Worm (Caenorhabditis elegans): ENCODE results near the gene sto-6.

The sto-6 gene

DNA sequence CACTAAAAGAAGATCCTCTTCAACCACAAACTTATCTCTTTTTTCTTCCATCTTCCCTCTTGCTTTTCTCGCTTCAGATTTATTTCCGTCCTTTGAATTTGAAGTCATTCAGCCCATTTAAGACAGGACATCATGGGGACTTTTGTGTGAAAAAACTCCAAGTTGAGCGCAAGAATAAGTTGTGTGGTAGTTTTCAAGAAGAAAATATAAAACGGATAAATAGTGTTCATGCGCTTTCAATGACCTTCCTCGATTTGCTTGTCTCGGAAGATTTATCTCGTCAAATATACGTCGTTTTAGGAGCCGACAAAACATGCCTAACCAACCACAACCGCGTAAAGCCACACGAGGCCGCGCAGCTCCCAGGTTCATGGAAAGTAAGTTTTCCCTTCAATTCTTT is at the start of gene sto-6:
Gene sto-6 (plus strand): TSS at position 301 of the 400 bp plus-strand sequence.
- TF ChIP-seq unc-39 (tag; optimal IDR thresholded peaks at IDR 0.05), result no peak
- TF ChIP-seq lsy-2 (tag; optimal IDR thresholded peaks at IDR 0.05), result no peak
- no peak for TF ChIP-seq zip-8 (tag; optimal IDR thresholded peaks at IDR 0.05)
- TF ChIP-seq unc-120 (tag; optimal IDR thresholded peaks at IDR 0.05; ENCODE audit: poor library complexity, severe bottlenecking), result no peak
- no peak for TF ChIP-seq lin-32 (GFP tag; optimal IDR thresholded peaks at IDR 0.05)
- TF ChIP-seq bed-3 (GFP tag; optimal IDR thresholded peaks at IDR 0.05), result no peak
- TF ChIP-seq nhr-237 (tag; optimal IDR thresholded peaks at IDR 0.05), result no peak
- TF ChIP-seq flh-1 (GFP tag; optimal IDR thresholded peaks at IDR 0.05), result no peak
- no peak for TF ChIP-seq elt-1 (tag; optimal IDR thresholded peaks at IDR 0.05; ENCODE audit: borderline replicate concordance, insufficient read depth)
- no peak for TF ChIP-seq nhr-2 (tag; optimal IDR thresholded peaks at IDR 0.05)
- no peak for TF ChIP-seq elt-3 (tag; optimal IDR thresholded peaks at IDR 0.05)
- TF ChIP-seq nhr-12 (tag; optimal IDR thresholded peaks at IDR 0.05), result no peak
- TF ChIP-seq nhr-76 (tag; optimal IDR thresholded peaks at IDR 0.05), result no peak
- TF ChIP-seq sem-2 (GFP tag; optimal IDR thresholded peaks at IDR 0.05), result no peak
- TF ChIP-seq cnd-1 (tag; optimal IDR thresholded peaks at IDR 0.05), result no peak
- no peak for TF ChIP-seq tbx-8 (GFP tag; optimal IDR thresholded peaks at IDR 0.05)
- TF ChIP-seq ces-1 (GFP tag; optimal IDR thresholded peaks at IDR 0.05), result no peak
- TF ChIP-seq M03D4.4 (tag; optimal IDR thresholded peaks at IDR 0.05), result no peak
- no peak for TF ChIP-seq mls-2 (tag; optimal IDR thresholded peaks at IDR 0.05)
- no peak for TF ChIP-seq ham-2 (GFP tag; optimal IDR thresholded peaks at IDR 0.05)

DNA sequence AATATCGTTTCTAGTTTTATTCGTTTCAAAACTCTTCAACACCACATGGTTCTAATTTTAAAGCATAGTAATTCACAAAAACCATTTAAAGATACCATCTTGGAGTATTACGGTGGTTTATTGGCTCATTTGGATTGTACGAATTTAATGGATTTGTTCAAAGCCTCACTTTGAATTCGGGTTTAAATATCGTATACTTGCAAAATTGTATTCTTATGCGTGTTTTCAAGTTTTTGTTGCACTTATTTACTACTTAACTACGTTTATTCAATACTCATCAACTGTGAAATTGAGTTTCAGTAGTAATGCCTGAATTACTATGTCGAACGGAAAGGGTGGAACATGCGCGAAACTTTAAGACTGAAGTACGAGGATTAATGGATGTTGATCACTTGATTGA is 46.8 kb upstream of the sto-6 start, which contains the start of gene abts-2:
Gene abts-2 (plus strand): TSS at position 301 of the 400 bp plus-strand sequence.
- TF ChIP-seq nhr-12 (tag; optimal IDR thresholded peaks at IDR 0.05), result no peak
- no peak for TF ChIP-seq ham-2 (GFP tag; optimal IDR thresholded peaks at IDR 0.05)
- TF ChIP-seq M03D4.4 (tag; optimal IDR thresholded peaks at IDR 0.05), result no peak
- no peak for TF ChIP-seq unc-39 (tag; optimal IDR thresholded peaks at IDR 0.05)
- no peak for TF ChIP-seq mep-1 (tag; optimal IDR thresholded peaks at IDR 0.05)
- no peak for TF ChIP-seq mab-5 (tag; optimal IDR thresholded peaks at IDR 0.05)
- no peak for TF ChIP-seq zip-8 (tag; optimal IDR thresholded peaks at IDR 0.05)
- TF ChIP-seq mls-2 (tag; optimal IDR thresholded peaks at IDR 0.05), result no peak
- TF ChIP-seq lin-32 (GFP tag; optimal IDR thresholded peaks at IDR 0.05), result no peak
- TF ChIP-seq elt-3 (tag; optimal IDR thresholded peaks at IDR 0.05), result no peak
- no peak for TF ChIP-seq snpc-4 (tag; optimal IDR thresholded peaks at IDR 0.05)
- no peak for TF ChIP-seq ceh-83 (GFP tag; optimal IDR thresholded peaks at IDR 0.05)
- no peak for TF ChIP-seq hlh-1 (tag; optimal IDR thresholded peaks at IDR 0.05)
- no peak for TF ChIP-seq blmp-1 (tag; optimal IDR thresholded peaks at IDR 0.05)
- TF ChIP-seq lsy-2 (tag; optimal IDR thresholded peaks at IDR 0.05), result no peak

DNA sequence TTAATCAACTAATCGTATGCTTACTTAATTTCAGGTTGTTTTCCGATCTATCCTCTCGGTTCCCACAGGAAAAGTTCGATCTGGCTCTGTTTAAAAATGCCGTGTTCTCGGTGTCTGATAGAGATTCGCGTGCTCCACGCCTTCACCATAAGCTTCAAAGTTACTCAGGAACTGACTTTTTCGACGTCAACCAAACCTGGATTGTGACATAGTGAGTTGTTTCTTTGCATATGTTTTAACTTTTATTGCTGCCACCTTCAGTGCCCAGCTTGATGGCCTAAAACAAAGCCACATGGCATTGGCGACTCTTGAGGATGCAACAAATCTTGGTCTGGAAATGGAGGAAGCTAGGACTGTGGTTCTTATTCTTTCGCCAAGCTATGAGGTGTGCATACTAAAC is 46.3 kb upstream of the sto-6 start:
- TF ChIP-seq unc-39 (tag; optimal IDR thresholded peaks at IDR 0.05) (no peak), M03D4.4 (tag; optimal IDR thresholded peaks at IDR 0.05) (no peak), flh-1 (GFP tag; optimal IDR thresholded peaks at IDR 0.05) (no peak), ceh-83 (GFP tag; optimal IDR thresholded peaks at IDR 0.05) (no peak), nhr-76 (tag; optimal IDR thresholded peaks at IDR 0.05) (no peak), ztf-11 (tag; optimal IDR thresholded peaks at IDR 0.05) (no peak), bed-3 (GFP tag; optimal IDR thresholded peaks at IDR 0.05) (no peak), lin-13 (tag; optimal IDR thresholded peaks at IDR 0.05) (no peak)

DNA sequence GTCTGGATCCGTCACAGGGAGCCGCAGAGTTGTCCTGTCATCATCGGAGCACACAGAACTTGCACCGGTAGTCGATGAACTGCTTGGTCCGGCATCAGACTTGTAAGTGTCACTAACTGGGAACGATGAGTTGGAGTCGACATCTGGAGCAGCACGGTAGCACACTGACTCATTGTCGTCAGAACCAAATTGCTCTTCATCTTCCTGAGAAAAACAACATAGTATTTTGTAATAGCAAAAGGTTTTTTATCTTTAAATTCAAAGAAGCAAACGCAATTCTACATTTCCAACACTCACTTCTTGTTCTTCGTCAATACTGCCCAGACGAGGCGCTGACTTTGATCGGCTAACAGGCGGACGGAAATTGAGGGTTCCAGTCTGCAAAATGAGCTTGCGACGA is 41.7 kb upstream of the sto-6 start:
- TF ChIP-seq nhr-237 (tag; optimal IDR thresholded peaks at IDR 0.05), result no peak
- no peak for TF ChIP-seq ceh-39 (tag; optimal IDR thresholded peaks at IDR 0.05)
- no peak for TF ChIP-seq lin-13 (tag; optimal IDR thresholded peaks at IDR 0.05)

DNA sequence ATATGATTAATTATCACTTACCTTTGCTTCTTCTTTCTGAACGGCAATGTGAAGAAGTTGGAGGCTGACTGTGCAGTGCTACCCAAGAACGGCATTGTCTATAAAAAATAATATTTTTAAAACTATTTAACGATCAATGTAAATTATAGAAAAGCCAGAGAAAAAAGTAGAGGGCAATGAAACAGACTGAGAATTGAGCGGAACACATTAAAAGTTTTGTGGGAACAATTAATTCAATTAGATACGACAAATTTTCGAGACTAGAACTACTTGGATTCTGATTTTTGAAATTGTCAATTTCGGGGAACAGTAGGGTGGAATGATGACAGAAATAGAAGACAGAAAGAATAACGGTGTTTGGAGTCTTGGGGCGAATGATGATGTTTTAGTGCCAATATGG is 40.6 kb upstream of the sto-6 start, which contains the start of gene F52D10.2:
Gene F52D10.2 (minus strand): TSS at position 101 of the 400 bp plus-strand sequence.
- TF ChIP-seq elt-1 (tag; optimal IDR thresholded peaks at IDR 0.05; ENCODE audit: borderline replicate concordance, insufficient read depth) (no peak), mls-2 (tag; optimal IDR thresholded peaks at IDR 0.05) (no peak), snpc-4 (tag; optimal IDR thresholded peaks at IDR 0.05) (no peak), cnd-1 (tag; optimal IDR thresholded peaks at IDR 0.05) (no peak), ceh-83 (GFP tag; optimal IDR thresholded peaks at IDR 0.05) (no peak), tbx-8 (GFP tag; optimal IDR thresholded peaks at IDR 0.05) (no peak), drap-1 (GFP tag; optimal IDR thresholded peaks at IDR 0.05) (no peak), pha-4 (tag; optimal IDR thresholded peaks at IDR 0.05) (no peak), flh-1 (GFP tag; optimal IDR thresholded peaks at IDR 0.05) (no peak), nhr-28 (tag; optimal IDR thresholded peaks at IDR 0.05) (no peak), lin-32 (GFP tag; optimal IDR thresholded peaks at IDR 0.05) (no peak), ceh-39 (tag; optimal IDR thresholded peaks at IDR 0.05) (no peak), mep-1 (tag; optimal IDR thresholded peaks at IDR 0.05) (no peak)
